Fruit fly (Drosophila melanogaster) whole organism, embryonic: ENCODE data around the gene Zaf1.

Source experiments
- CG10462 ChIP-seq: fragments of 200-800 bp; sonication (Bioruptor generic); optimal IDR thresholded peaks from 2 replicates; lab custom pipeline; 2016; ENCODE audit warnings: missing biosample characterization, missing genetic modification characterization
- CG10543 ChIP-seq: fragments of 200-800 bp; sonication (Bioruptor generic); optimal IDR thresholded peaks from 3 replicates; lab custom pipeline; 2017; ENCODE audit warnings: missing biosample characterization, mild to moderate bottlenecking, missing genetic modification characterization, moderate library complexity
- CG11695 ChIP-seq: fragments of 200-800 bp; sonication (Bioruptor generic); IDR thresholded peaks from 3 replicates; pipeline ENCODE4 v1.3.6; 2022; ENCODE audit warnings: missing biosample characterization, missing genetic modification characterization
- CG13287 ChIP-seq: fragments of 200-800 bp; sonication (Bioruptor generic); IDR thresholded peaks from 2 replicates; pipeline ENCODE4 v1.3.6; 2022; ENCODE audit warnings: missing biosample characterization, missing genetic modification characterization; ENCODE audit not compliant: partially characterized antibody
- CG15479 ChIP-seq: fragments of 200-800 bp; sonication (Bioruptor generic); optimal IDR thresholded peaks from 3 replicates; lab custom pipeline; 2019; ENCODE audit warnings: missing biosample characterization, mild to moderate bottlenecking, missing genetic modification characterization, moderate library complexity
- CG16813 ChIP-seq: fragments of 200-800 bp; sonication (Bioruptor generic); IDR thresholded peaks from 3 replicates; pipeline ENCODE4 v1.3.6; 2022; ENCODE audit warnings: missing biosample characterization, missing genetic modification characterization; ENCODE audit not compliant: partially characterized antibody
- CG17359 ChIP-seq: fragments of 200-800 bp; sonication (Bioruptor generic); optimal IDR thresholded peaks from 3 replicates; lab custom pipeline; 2018; ENCODE audit warnings: missing biosample characterization, mild to moderate bottlenecking, missing genetic modification characterization, moderate library complexity
- CG17361 ChIP-seq: fragments of 200-800 bp; sonication (Bioruptor generic); IDR thresholded peaks from 3 replicates; pipeline ENCODE4 v1.3.6; 2022; ENCODE audit warnings: missing biosample characterization, missing genetic modification characterization
- CG18476 ChIP-seq: fragments of 200-800 bp; sonication (Bioruptor generic); optimal IDR thresholded peaks from 2 replicates; lab custom pipeline; 2016; ENCODE audit warnings: missing biosample characterization, mild to moderate bottlenecking, missing genetic modification characterization
- CG2116 ChIP-seq: fragments of 200-800 bp; sonication (Bioruptor generic); optimal IDR thresholded peaks from 3 replicates; lab custom pipeline; 2018; ENCODE audit warnings: missing biosample characterization, mild to moderate bottlenecking, missing genetic modification characterization
- CG2199 ChIP-seq: fragments of 200-800 bp; sonication (Bioruptor generic); IDR thresholded peaks from 3 replicates; pipeline ENCODE4 v1.3.6; 2022; ENCODE audit warnings: missing biosample characterization, missing genetic modification characterization
- CG2712 ChIP-seq: fragments of 200-800 bp; optimal IDR thresholded peaks from 3 replicates; lab custom pipeline; 2019; ENCODE audit warnings: missing biosample characterization, mild to moderate bottlenecking, missing genetic modification characterization, moderate library complexity
- CG3995 ChIP-seq: fragments of 200-800 bp; sonication (Bioruptor generic); optimal IDR thresholded peaks from 3 replicates; lab custom pipeline; 2016; ENCODE audit warnings: missing biosample characterization, missing genetic modification characterization
- CG43689 ChIP-seq: fragments of 200-800 bp; sonication (Bioruptor generic); IDR thresholded peaks from 2 replicates; pipeline ENCODE4 v1.3.6; 2022; ENCODE audit warnings: missing biosample characterization, missing genetic modification characterization
- CG4424 ChIP-seq: fragments of 200-800 bp; sonication (Bioruptor generic); optimal IDR thresholded peaks from 3 replicates; lab custom pipeline; 2016; ENCODE audit warnings: missing biosample characterization, missing genetic modification characterization
- CG8290 ChIP-seq, 3 experiments: fragments of 200-800 bp; sonication (Bioruptor generic); optimal IDR thresholded peaks; 2 replicates each; lab custom pipeline; 2016 to 2019; ENCODE audit warnings: missing biosample characterization in 3 of 3, missing genetic modification characterization in 3 of 3, mild to moderate bottlenecking in 2 of 3, moderate library complexity in 1 of 3
- CG9437 ChIP-seq: fragments of 200-800 bp; sonication (Bioruptor generic); optimal IDR thresholded peaks from 2 replicates; lab custom pipeline; 2018; ENCODE audit warnings: missing biosample characterization, mild to moderate bottlenecking, missing genetic modification characterization
- CG9609 ChIP-seq: fragments of 200-800 bp; sonication (Bioruptor generic); optimal IDR thresholded peaks from 3 replicates; lab custom pipeline; 2016; ENCODE audit warnings: missing biosample characterization, missing genetic modification characterization
- CG9817 ChIP-seq: fragments of 200-800 bp; sonication (Bioruptor generic); optimal IDR thresholded peaks from 2 replicates; lab custom pipeline; 2018; ENCODE audit warnings: missing biosample characterization, mild to moderate bottlenecking, missing genetic modification characterization, moderate library complexity
- CTCF ChIP-seq: fragments of 200-800 bp; sonication (Bioruptor generic); optimal IDR thresholded peaks from 2 replicates; lab custom pipeline; 2017; ENCODE audit warnings: missing biosample characterization, mild to moderate bottlenecking, missing genetic modification characterization, moderate library complexity
- Chrac-16 ChIP-seq: fragments of 200-800 bp; sonication (Bioruptor generic); optimal IDR thresholded peaks from 3 replicates; lab custom pipeline; 2016; ENCODE audit warnings: missing biosample characterization, missing genetic modification characterization
- HLH54F ChIP-seq: fragments of 200-800 bp; sonication (Bioruptor generic); optimal IDR thresholded peaks from 3 replicates; lab custom pipeline; 2016; ENCODE audit warnings: missing biosample characterization, missing genetic modification characterization
- Lhr ChIP-seq: fragments of 200-800 bp; sonication (Bioruptor generic); optimal IDR thresholded peaks from 3 replicates; lab custom pipeline; 2017; ENCODE audit warnings: mild to moderate bottlenecking, missing biosample characterization, missing genetic modification reagents, missing genetic modification characterization
- Med ChIP-seq: fragments of 200-800 bp; sonication (Bioruptor generic); peaks from one replicate; lab custom pipeline; 2016; ENCODE audit warnings: missing biosample characterization, missing genetic modification characterization, mild to moderate bottlenecking, inconsistent platforms, moderate library complexity
- Opbp ChIP-seq: fragments of 200-800 bp; sonication (Bioruptor generic); IDR thresholded peaks from 3 replicates; pipeline ENCODE4 v1.3.6; 2022; ENCODE audit warnings: missing biosample characterization, missing genetic modification characterization; ENCODE audit not compliant: partially characterized antibody
- Rfx ChIP-seq: fragments of 200-800 bp; sonication (Bioruptor generic); IDR thresholded peaks from 2 replicates; pipeline ENCODE4 v1.3.6; 2022; ENCODE audit warnings: missing biosample characterization, missing genetic modification characterization
- ase ChIP-seq: fragments of 200-800 bp; sonication (Bioruptor generic); IDR thresholded peaks from 3 replicates; pipeline ENCODE4 v1.3.6; 2022; ENCODE audit warnings: missing biosample characterization, missing genetic modification characterization
- chinmo ChIP-seq: fragments of 200-800 bp; sonication (Bioruptor generic); IDR thresholded peaks from 4 replicates; pipeline ENCODE4 v1.3.6; 2022; ENCODE audit warnings: missing biosample characterization, missing genetic modification characterization; ENCODE audit not compliant: partially characterized antibody
- ci ChIP-seq: fragments of 200-800 bp; sonication (Bioruptor generic); IDR thresholded peaks from 3 replicates; pipeline ENCODE4 v1.3.6; 2022; ENCODE audit warnings: missing biosample characterization, missing genetic modification characterization
- dati ChIP-seq: fragments of 200-800 bp; sonication (Bioruptor generic); IDR thresholded peaks from 2 replicates; pipeline ENCODE4 v1.3.6; 2022; ENCODE audit warnings: missing biosample characterization, missing genetic modification characterization
- dmrt99B ChIP-seq: fragments of 200-800 bp; sonication (Bioruptor generic); optimal IDR thresholded peaks from 2 replicates; lab custom pipeline; 2018; ENCODE audit warnings: missing biosample characterization, mild to moderate bottlenecking, missing genetic modification characterization, moderate library complexity
- en ChIP-seq: fragments of 200-800 bp; sonication (Bioruptor generic); optimal IDR thresholded peaks from 2 replicates; lab custom pipeline; 2016; ENCODE audit warnings: missing biosample characterization, missing genetic modification characterization
- gcm ChIP-seq: fragments of 200-800 bp; sonication (Bioruptor generic); optimal IDR thresholded peaks from 2 replicates; lab custom pipeline; 2019; ENCODE audit warnings: missing biosample characterization, mild to moderate bottlenecking, missing genetic modification characterization, moderate library complexity
- grn ChIP-seq: fragments of 200-800 bp; sonication (Bioruptor generic); optimal IDR thresholded peaks from 3 replicates; lab custom pipeline; 2017; ENCODE audit warnings: missing biosample characterization, missing genetic modification characterization
- odd ChIP-seq: fragments of 200-800 bp; sonication (Bioruptor generic); optimal IDR thresholded peaks from 2 replicates; lab custom pipeline; 2017; ENCODE audit warnings: missing biosample characterization, mild to moderate bottlenecking, missing genetic modification characterization
- pan ChIP-seq, 4 experiments: fragments of >200 bp in 3 of 4; fragments of 200-800 bp in 1 of 4; sonication (Bioruptor generic) in 1 of 4; optimal IDR thresholded peaks in 3 of 4; IDR thresholded peaks in 1 of 4; 2 replicates each; pipeline versions ENCODE4 v1.3.6 to Lab custom; 2017 to 2022; ENCODE audit warnings: missing biosample characterization in 2 of 4, missing genetic modification characterization in 2 of 4, mixed read lengths in 1 of 4
- rib ChIP-seq: fragments of 200-800 bp; sonication (Bioruptor generic); IDR thresholded peaks from 2 replicates; pipeline ENCODE4 v1.3.6; 2022; ENCODE audit warnings: missing biosample characterization, missing genetic modification characterization
- scrt ChIP-seq: fragments of 200-800 bp; sonication (Bioruptor generic); optimal IDR thresholded peaks from 2 replicates; lab custom pipeline; 2018; ENCODE audit warnings: missing biosample characterization, mild to moderate bottlenecking, missing genetic modification characterization, moderate library complexity
- sna ChIP-seq: fragments of 200-800 bp; sonication (Bioruptor generic); IDR thresholded peaks from 2 replicates; pipeline ENCODE4 v1.3.6; 2022; ENCODE audit warnings: missing biosample characterization, missing genetic modification characterization; ENCODE audit not compliant: partially characterized antibody
- stwl ChIP-seq: fragments of 200-800 bp; sonication (Bioruptor generic); optimal IDR thresholded peaks from 3 replicates; lab custom pipeline; 2018; ENCODE audit warnings: missing biosample characterization, mild to moderate bottlenecking, missing genetic modification characterization, moderate library complexity

Zaf1 gene

DNA sequence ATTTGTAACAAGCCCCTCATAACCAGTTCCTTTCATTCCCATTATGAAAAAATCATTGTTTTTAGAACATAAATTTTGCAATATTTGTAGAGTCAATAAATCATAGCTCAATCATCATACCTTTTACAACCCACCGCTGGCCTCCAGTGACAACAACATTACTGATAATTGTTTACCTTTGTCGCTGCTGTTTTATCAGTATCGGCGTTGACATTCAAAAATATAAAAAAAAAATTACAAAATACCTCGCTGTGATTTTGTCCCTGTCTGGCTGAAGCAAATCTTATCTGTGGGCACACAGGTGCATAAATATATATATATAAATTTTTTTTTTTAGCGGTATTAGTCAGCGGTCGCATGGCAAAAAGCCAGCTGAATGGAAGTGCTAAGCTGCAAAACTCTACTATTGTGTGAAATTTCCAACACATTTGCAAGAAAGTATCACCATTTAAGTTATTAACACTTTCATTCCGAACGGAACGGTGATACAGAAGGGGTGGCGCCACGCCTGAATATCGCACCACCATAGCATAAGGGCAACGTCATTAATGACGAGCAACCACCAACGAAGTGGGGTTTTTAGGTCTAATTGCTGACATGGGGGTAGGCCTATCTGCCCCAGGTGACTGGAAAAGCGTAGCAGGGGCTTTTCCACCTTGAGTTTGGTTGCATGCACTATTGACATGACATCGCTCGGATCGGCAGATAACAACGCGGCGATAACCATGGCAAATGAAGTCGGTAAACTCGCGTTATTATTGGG, 40.7 kb upstream of the Zaf1 start (continued):
- TF ChIP-seq CG18476 (GFP tag; lab: Kevin White, UChicago) (peak; percentile 32), sna (GFP tag; lab: Robert Waterston, UW) (no peak), scrt (peak; percentile 2), CG4424 (no peak), odd (GFP tag; lab: Kevin White, UChicago) (peak; percentile 43), dati (GFP tag; lab: Robert Waterston, UW) (no peak), grn (GFP tag; lab: Kevin White, UChicago) (peak; percentile 35)

DNA sequence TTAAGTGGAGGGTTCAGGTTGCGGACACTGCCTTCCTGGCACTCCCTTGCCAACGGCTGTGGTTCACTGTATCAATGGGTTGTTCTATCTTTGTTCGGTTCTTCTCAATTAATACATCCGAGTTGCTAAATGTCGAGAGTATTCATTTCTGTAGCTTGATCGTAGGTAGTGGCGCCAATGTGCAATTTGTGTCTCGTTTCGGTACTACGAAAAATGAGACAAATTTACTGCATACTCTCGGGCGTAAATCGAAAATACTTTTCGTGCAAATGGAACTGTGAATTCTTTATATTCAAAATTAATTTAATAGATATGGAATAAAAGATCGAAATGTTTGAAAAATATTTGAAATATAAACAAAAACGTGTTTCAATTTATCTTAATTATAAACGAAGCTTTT, 40.1 kb upstream of the Zaf1 start:
- TF ChIP-seq Lhr (peak; percentile 26), Med (GFP tag; lab: Kevin White, UChicago) (peak; percentile 72), HLH54F (GFP tag; lab: Kevin White, UChicago) (no peak), CG9609 (no peak), CG9817 (tag; lab: Kevin White, UChicago) (no peak), CG16813 (GFP tag; lab: Robert Waterston, UW) (no peak), CG10543 (GFP tag; lab: Kevin White, UChicago) (no peak), stwl (peak; percentile 35), CG3995 (GFP tag; lab: Kevin White, UChicago) (peak; percentile 17), ci (GFP tag; lab: Robert Waterston, UW) (0 out of 3 replicates have a peak, but pooled peaks have one; percentile 21), pan (optimal IDR thresholded peaks at IDR 0.05; lab: Kevin White, UChicago) (no peak), pan (GFP tag; optimal IDR thresholded peaks at IDR 0.05 in 1 of 2, IDR thresholded peaks at IDR 0.05 in 1 of 2) (peak in 1 of 2 experiments; percentile 27), CG17361 (GFP tag; lab: Robert Waterston, UW) (0 out of 3 replicates have a peak, but pooled peaks have one; percentile 9), CG2199 (GFP tag; lab: Robert Waterston, UW) (0 out of 3 replicates have a peak, but pooled peaks have one; percentile 35), rib (GFP tag; lab: Robert Waterston, UW) (no peak), CG15479 (GFP tag; lab: Kevin White, UChicago) (no peak), CG11695 (GFP tag; lab: Robert Waterston, UW) (no peak), CTCF (GFP tag; lab: Kevin White, UChicago) (peak; percentile 97), CG13287 (GFP tag; lab: Robert Waterston, UW) (peak; percentile 16; the same call in 1 of the 2 replicates), CG8290 (GFP tag; optimal IDR thresholded peaks at IDR 0.05; lab: Kevin White, UChicago) (no peak), CG8290 (tag; optimal IDR thresholded peaks at IDR 0.05; lab: Kevin White, UChicago) (peak in 1 of 2 experiments; percentile 11), CG10462 (GFP tag; lab: Kevin White, UChicago) (no peak), Rfx (GFP tag; lab: Robert Waterston, UW) (0 out of 2 replicates have a peak, but pooled peaks have one; percentile 5), ase (GFP tag; lab: Robert Waterston, UW) (0 out of 3 replicates have a peak, but pooled peaks have one; percentile 8), CG17359 (tag; lab: Kevin White, UChicago) (no peak), CG9437 (no peak), Opbp (GFP tag; lab: Robert Waterston, UW) (peak; percentile 36; the same call in 1 of the 3 replicates), Chrac-16 (GFP tag; lab: Kevin White, UChicago) (no peak), CG43689 (GFP tag; lab: Robert Waterston, UW) (no peak), en (GFP tag; lab: Kevin White, UChicago) (no peak), dmrt99B (tag; lab: Kevin White, UChicago) (no peak), chinmo (GFP tag; lab: Robert Waterston, UW) (peak; percentile 76; the same call in 1 of the 4 replicates), CG2712 (tag; lab: Kevin White, UChicago) (peak; percentile 13), gcm (GFP tag; lab: Kevin White, UChicago) (no peak), CG2116 (peak; percentile 4)
